Worm (Caenorhabditis elegans): ENCODE results near the gene lin-25.
A peak's percentile ranks its signal among the peaks of the same experiment; 100 is the strongest.

lin-25 gene

ce11 chrV:12634050-12634449 lies 15.7 kb upstream of the lin-25 start:
- TF ChIP-seq pqm-1 (tag; optimal IDR thresholded peaks at IDR 0.05) = peak; percentile 52
- no peak for TF ChIP-seq aly-2 (tag; optimal IDR thresholded peaks at IDR 0.05)
- TF ChIP-seq ceh-28 (tag; optimal IDR thresholded peaks at IDR 0.05) = no peak
- TF ChIP-seq ceh-9 (tag; optimal IDR thresholded peaks at IDR 0.05) = no peak
- no peak for TF ChIP-seq ceh-16 (tag; optimal IDR thresholded peaks at IDR 0.05)
- no peak for TF ChIP-seq egl-5 (tag; optimal IDR thresholded peaks at IDR 0.05)
- TF ChIP-seq elt-2 (tag; optimal IDR thresholded peaks at IDR 0.05) = peak; percentile 77

- no peak for TF ChIP-seq nhr-67 (tag; optimal IDR thresholded peaks at IDR 0.05)
- TF ChIP-seq egl-5 (tag; optimal IDR thresholded peaks at IDR 0.05) = peak; percentile 32
- no peak for TF ChIP-seq nhr-76 (tag; optimal IDR thresholded peaks at IDR 0.05)
- no peak for TF ChIP-seq elt-2 (tag; optimal IDR thresholded peaks at IDR 0.05)
- TF ChIP-seq hmg-11 (tag; optimal IDR thresholded peaks at IDR 0.05) = no peak
- no peak for TF ChIP-seq nhr-43 (tag; optimal IDR thresholded peaks at IDR 0.05; ENCODE audit: poor library complexity, severe bottlenecking)
- TF ChIP-seq pqm-1 (tag; optimal IDR thresholded peaks at IDR 0.05) = no peak
- peak; percentile 76 for TF ChIP-seq mml-1 (tag; optimal IDR thresholded peaks at IDR 0.05)
Measured at ce11 chrV:12634746-12635145, 15.0 kb upstream of the lin-25 start.

ce11 chrV:12635218-12635617 lies 14.5 kb upstream of the lin-25 start:
- TF ChIP-seq lin-15B (tag; optimal IDR thresholded peaks at IDR 0.05) (no peak), nhr-43 (tag; optimal IDR thresholded peaks at IDR 0.05; ENCODE audit: poor library complexity, severe bottlenecking) (peak; percentile 23), elt-1 (tag; optimal IDR thresholded peaks at IDR 0.05) (no peak), ama-1 (optimal IDR thresholded peaks at IDR 0.05) (no peak), aly-2 (tag; optimal IDR thresholded peaks at IDR 0.05) (no peak), fkh-10 (GFP tag; optimal IDR thresholded peaks at IDR 0.05) (no peak), elt-2 (tag; optimal IDR thresholded peaks at IDR 0.05) (peak; percentile 43), nhr-77 (tag; optimal IDR thresholded peaks at IDR 0.05) (no peak), egl-5 (tag; optimal IDR thresholded peaks at IDR 0.05) (no peak), nhr-11 (tag; optimal IDR thresholded peaks at IDR 0.05) (no peak), nfya-1 (tag; optimal IDR thresholded peaks at IDR 0.05; ENCODE audit: insufficient read depth) (no peak), lsy-12 (tag; optimal IDR thresholded peaks at IDR 0.05) (no peak), elt-3 (tag; optimal IDR thresholded peaks at IDR 0.05) (no peak), egl-27 (tag; optimal IDR thresholded peaks at IDR 0.05) (no peak), ztf-4 (tag; optimal IDR thresholded peaks at IDR 0.05) (no peak), ceh-16 (tag; optimal IDR thresholded peaks at IDR 0.05) (no peak), lin-39 (tag; optimal IDR thresholded peaks at IDR 0.05) (no peak), mdl-1 (tag; optimal IDR thresholded peaks at IDR 0.05) (no peak), unc-62 (GFP tag; optimal IDR thresholded peaks at IDR 0.05) (no peak), unc-39 (tag; optimal IDR thresholded peaks at IDR 0.05) (no peak), R02D3.7 (tag; optimal IDR thresholded peaks at IDR 0.05) (no peak), pha-4 (tag; optimal IDR thresholded peaks at IDR 0.05) (peak; percentile 94), skn-1 (tag; optimal IDR thresholded peaks at IDR 0.05) (no peak), fos-1 (tag; optimal IDR thresholded peaks at IDR 0.05) (no peak), tbx-2 (tag; optimal IDR thresholded peaks at IDR 0.05) (no peak), nhr-76 (tag; optimal IDR thresholded peaks at IDR 0.05) (no peak), nhr-67 (tag; optimal IDR thresholded peaks at IDR 0.05) (no peak), nhr-237 (tag; optimal IDR thresholded peaks at IDR 0.05) (no peak), jun-1 (tag; optimal IDR thresholded peaks at IDR 0.05) (peak; percentile 63), zag-1 (tag; optimal IDR thresholded peaks at IDR 0.05) (no peak), ceh-28 (tag; optimal IDR thresholded peaks at IDR 0.05) (no peak), nhr-23 (tag; optimal IDR thresholded peaks at IDR 0.05) (no peak), fkh-2 (tag; optimal IDR thresholded peaks at IDR 0.05) (no peak), snpc-4 (tag; optimal IDR thresholded peaks at IDR 0.05) (no peak), sea-2 (GFP tag; optimal IDR thresholded peaks at IDR 0.05) (no peak), pqm-1 (tag; optimal IDR thresholded peaks at IDR 0.05) (peak; percentile 62), ztf-11 (tag; optimal IDR thresholded peaks at IDR 0.05) (no peak), daf-12 (tag; optimal IDR thresholded peaks at IDR 0.05) (no peak), ceh-82 (tag; optimal IDR thresholded peaks at IDR 0.05) (no peak), ZK546.5 (tag; optimal IDR thresholded peaks at IDR 0.05) (no peak), nhr-28 (tag; optimal IDR thresholded peaks at IDR 0.05) (no peak), hmg-11 (tag; optimal IDR thresholded peaks at IDR 0.05) (no peak), eor-1 (tag; optimal IDR thresholded peaks at IDR 0.05) (no peak), nhr-25 (tag; optimal IDR thresholded peaks at IDR 0.05) (peak; percentile 40), mml-1 (tag; optimal IDR thresholded peaks at IDR 0.05) (no peak), ceh-9 (tag; optimal IDR thresholded peaks at IDR 0.05) (no peak), nhr-12 (tag; optimal IDR thresholded peaks at IDR 0.05) (no peak)
